Worm (Caenorhabditis elegans): Measurements from ENCODE around the gene F44A6.4.
A peak's percentile ranks its signal among the peaks of the same experiment; 100 is the strongest.

- no peak for TF ChIP-seq ztf-4 (tag; optimal IDR thresholded peaks at IDR 0.05)
- TF ChIP-seq nhr-25 (tag; optimal IDR thresholded peaks at IDR 0.05), result peak; percentile 2
- no peak for TF ChIP-seq nhr-12 (tag; optimal IDR thresholded peaks at IDR 0.05)
- TF ChIP-seq snpc-4 (tag; optimal IDR thresholded peaks at IDR 0.05), result no peak
- TF ChIP-seq peb-1 (tag; optimal IDR thresholded peaks at IDR 0.05), result no peak
These were observed 15.6 kb upstream of the F44A6.4 start for ce11 chrX:10230872-10231271.
